Fruit fly (Drosophila melanogaster): ENCODE results near the gene SA1.

Gene SA1

DNA sequence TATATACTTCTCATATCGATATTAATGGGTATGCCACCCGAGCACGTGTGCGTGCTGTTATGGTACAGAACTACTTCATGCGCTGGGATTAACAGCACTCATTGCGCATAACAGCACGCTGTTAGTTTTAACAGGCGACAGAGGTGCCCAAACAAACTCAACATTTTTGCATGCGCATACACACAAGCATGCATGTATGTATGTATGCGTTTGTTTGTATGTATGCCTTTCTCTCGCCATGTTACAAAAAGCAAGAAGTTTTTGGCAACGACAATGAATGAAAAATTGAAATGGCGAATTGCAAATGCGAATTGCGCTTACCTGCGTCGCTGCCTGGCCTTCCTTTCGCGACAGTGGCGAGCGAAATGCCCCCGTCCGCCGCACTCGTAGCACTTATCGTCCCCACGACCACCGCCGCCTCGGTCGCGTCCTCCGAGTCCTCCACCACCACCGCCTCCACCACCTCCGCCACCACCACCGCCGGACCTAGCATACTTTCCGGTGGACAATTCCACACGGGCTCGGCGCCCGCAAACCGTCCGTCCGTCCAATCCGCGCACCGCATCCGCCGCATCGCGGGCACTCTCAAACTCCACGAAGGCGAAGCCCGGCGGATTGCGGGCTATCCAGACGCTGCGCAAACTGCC, 30.9 kb upstream of the SA1 start (continued):
- TF ChIP-seq CG16863 (GFP tag; optimal IDR thresholded peaks at IDR 0.05): no peak
- TF ChIP-seq danr (GFP tag; IDR thresholded peaks at IDR 0.05): no peak
- no peak for TF ChIP-seq jigr1 (GFP tag; IDR thresholded peaks at IDR 0.05)
- TF ChIP-seq CG2678 (tag; optimal IDR thresholded peaks at IDR 0.05): peak; percentile 39
- peak; percentile 27; the same call in 1 of the 2 replicates for TF ChIP-seq tna (GFP tag; IDR thresholded peaks at IDR 0.05; ENCODE audit: partially characterized antibody)
- no peak for TF ChIP-seq psq (GFP tag; optimal IDR thresholded peaks at IDR 0.05)
- no peak for TF ChIP-seq salm (tag; optimal IDR thresholded peaks at IDR 0.05)
- no peak for TF ChIP-seq CG16813 (GFP tag; IDR thresholded peaks at IDR 0.05; ENCODE audit: partially characterized antibody)
- TF ChIP-seq CG9797 (GFP tag; optimal IDR thresholded peaks at IDR 0.05): no peak
- peak; percentile 63 for TF ChIP-seq CG15479 (GFP tag; optimal IDR thresholded peaks at IDR 0.05)
- peak; percentile 54 for TF ChIP-seq Nf-YC (tag; optimal IDR thresholded peaks at IDR 0.05)
- TF ChIP-seq chm (GFP tag; IDR thresholded peaks at IDR 0.05): no peak
- TF ChIP-seq CG6791 (GFP tag; IDR thresholded peaks at IDR 0.05; ENCODE audit: partially characterized antibody): 0 out of 3 replicates have a peak, but pooled peaks have one; percentile 32
- peak; percentile 16 for TF ChIP-seq CG18619 (GFP tag; optimal IDR thresholded peaks at IDR 0.05)
- peak; percentile 11 for TF ChIP-seq lbe (GFP tag; optimal IDR thresholded peaks at IDR 0.05)
- TF ChIP-seq ci (GFP tag; IDR thresholded peaks at IDR 0.05): no peak
- TF ChIP-seq CG12236 (GFP tag; optimal IDR thresholded peaks at IDR 0.05): no peak
- TF ChIP-seq Trl (optimal IDR thresholded peaks at IDR 0.05): no peak
- no peak for TF ChIP-seq Trl (GFP tag; optimal IDR thresholded peaks at IDR 0.05)
- TF ChIP-seq CG9727 (GFP tag; optimal IDR thresholded peaks at IDR 0.05): no peak
- TF ChIP-seq Opbp (GFP tag; IDR thresholded peaks at IDR 0.05; ENCODE audit: partially characterized antibody): 0 out of 3 replicates have a peak, but pooled peaks have one; percentile 33
- TF ChIP-seq MBD-R2 (GFP tag; IDR thresholded peaks at IDR 0.05): peak; percentile 43
- no peak for TF ChIP-seq Bteb2 (GFP tag; optimal IDR thresholded peaks at IDR 0.05)
- TF ChIP-seq CG3726 (GFP tag; IDR thresholded peaks at IDR 0.05): no peak
- peak; percentile 1 for TF ChIP-seq Med (GFP tag)
- TF ChIP-seq CG3847 (GFP tag; IDR thresholded peaks at IDR 0.05): no peak
- TF ChIP-seq pita (GFP tag; optimal IDR thresholded peaks at IDR 0.05): no peak
- no peak for TF ChIP-seq Ravus (GFP tag; IDR thresholded peaks at IDR 0.05)
- TF ChIP-seq CG33213 (GFP tag; optimal IDR thresholded peaks at IDR 0.05): no peak
- TF ChIP-seq CG17186 (GFP tag; optimal IDR thresholded peaks at IDR 0.05): peak; percentile 99
- TF ChIP-seq pnt (GFP tag; optimal IDR thresholded peaks at IDR 0.05): no peak
- TF ChIP-seq pzg (GFP tag; optimal IDR thresholded peaks at IDR 0.05): peak; percentile 49
- TF ChIP-seq chinmo (GFP tag; IDR thresholded peaks at IDR 0.05; ENCODE audit: partially characterized antibody): 0 out of 4 replicates have a peak, but pooled peaks have one; percentile 45
- no peak for TF ChIP-seq Atf-2 (GFP tag; optimal IDR thresholded peaks at IDR 0.05)
- TF ChIP-seq CG34422 (GFP tag; IDR thresholded peaks at IDR 0.05): peak; percentile 22; the same call in 1 of the 3 replicates
- TF ChIP-seq CG2712 (tag; optimal IDR thresholded peaks at IDR 0.05): peak; percentile 40
- TF ChIP-seq CG12391 (tag; optimal IDR thresholded peaks at IDR 0.05): peak; percentile 27
- no peak for TF ChIP-seq nom (GFP tag; optimal IDR thresholded peaks at IDR 0.05)
- TF ChIP-seq CG32767 (GFP tag; IDR thresholded peaks at IDR 0.05): peak; percentile 63; the same call in 1 of the 2 replicates
- no peak for TF ChIP-seq CG10565 (GFP tag; optimal IDR thresholded peaks at IDR 0.05)
- peak; percentile 48 for TF ChIP-seq CG18262 (tag; optimal IDR thresholded peaks at IDR 0.05)
- no peak for TF ChIP-seq CG9876 (GFP tag; optimal IDR thresholded peaks at IDR 0.05)

Data from whole organism, embryonic.